Fruit fly (Drosophila melanogaster): ENCODE data around the gene Gbeta5.
A peak's percentile ranks its signal among the peaks of the same experiment; 100 is the strongest.

Gene Gbeta5

DNA sequence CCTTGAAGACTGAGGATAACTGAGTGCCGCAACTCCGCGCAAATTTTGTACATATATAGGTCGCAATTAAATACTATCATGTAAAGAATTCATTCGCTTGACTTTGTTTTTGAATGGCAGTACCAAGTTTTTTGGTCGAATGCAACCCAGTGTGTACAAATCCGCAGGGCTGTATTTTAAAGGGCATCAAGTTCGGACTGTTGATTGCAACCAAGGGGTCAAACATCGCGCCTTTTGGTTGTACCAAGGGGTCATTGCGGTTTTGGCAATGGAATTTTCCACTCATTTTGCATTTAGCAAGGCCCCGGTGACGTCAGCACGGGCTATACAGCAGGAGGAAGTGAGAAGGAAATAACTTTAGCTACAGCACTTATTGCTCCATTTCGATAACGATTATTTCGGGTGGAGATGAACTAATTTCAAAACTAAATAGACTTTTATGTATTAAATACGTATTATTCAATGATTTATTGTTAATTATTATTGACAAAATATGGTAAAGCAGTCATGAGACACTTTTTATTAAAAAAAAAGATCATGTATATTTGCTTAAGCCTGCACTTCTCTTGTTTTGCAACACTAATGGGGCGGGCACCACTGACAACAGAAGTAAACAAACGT is 20.3 kb downstream of the Gbeta5 start, which contains the start of gene CG10958:
TSS of gene CG10958 (plus strand) at position 593 of the 621 bp plus-strand sequence.
- TF ChIP-seq noc (tag; optimal IDR thresholded peaks at IDR 0.05) = peak; percentile 68

- no peak for TF ChIP-seq noc (tag; optimal IDR thresholded peaks at IDR 0.05)
These were observed 22.7 kb downstream of the Gbeta5 start, which contains the start of gene CG2116 for dm6 chrX:8129204-8129997. TSS of gene CG2116 (plus strand) at chrX:8129812.

dm6 chrX:8128133-8128532 is 23.9 kb downstream of the Gbeta5 start:
- TF ChIP-seq noc (tag; optimal IDR thresholded peaks at IDR 0.05) = no peak

- no peak for TF ChIP-seq noc (tag; optimal IDR thresholded peaks at IDR 0.05)
These were observed 25.9 kb downstream of the Gbeta5 start for dm6 chrX:8126149-8126548.

DNA sequence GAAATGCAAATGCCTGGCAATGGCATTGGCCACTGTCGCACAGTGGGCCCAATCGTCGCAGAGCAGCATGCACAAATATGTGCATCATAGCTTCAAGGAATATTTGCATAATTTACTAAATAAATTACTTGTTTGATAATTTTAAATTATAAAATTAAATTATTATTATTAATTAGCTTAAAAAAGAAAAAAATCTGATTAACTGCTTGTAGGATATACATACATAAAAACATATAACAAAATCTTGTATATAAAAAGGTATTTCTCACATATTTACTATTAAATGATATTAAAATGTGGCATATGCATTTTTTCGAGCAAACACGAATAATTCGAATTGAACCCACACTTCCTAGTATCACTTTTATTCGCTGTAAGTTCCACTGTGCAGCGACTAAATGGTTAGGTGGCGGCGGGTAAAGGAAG is 26.8 kb downstream of the Gbeta5 start:
- no peak for TF ChIP-seq noc (tag; optimal IDR thresholded peaks at IDR 0.05)

- no peak for TF ChIP-seq noc (tag; optimal IDR thresholded peaks at IDR 0.05)
These were observed 29.2 kb downstream of the Gbeta5 start for dm6 chrX:8122834-8123233.

dm6 chrX:8120939-8121338 is 31.1 kb downstream of the Gbeta5 start, which contains the start of gene CG2260:
TSS of gene CG2260 (minus strand) at chrX:8121147.
- TF ChIP-seq noc (tag; optimal IDR thresholded peaks at IDR 0.05) = no peak

dm6 chrX:8116813-8117212 is 35.3 kb downstream of the Gbeta5 start, which contains the start of gene CG1575:
TSS of gene CG1575 (plus strand) at chrX:8117012.
- TF ChIP-seq noc (tag; optimal IDR thresholded peaks at IDR 0.05) = no peak

dm6 chrX:8115717-8116311 is 36.3 kb downstream of the Gbeta5 start, which contains the start of gene Gclc:
TSS of gene Gclc (minus strand) at chrX:8116147.
- peak; percentile 17 for TF ChIP-seq noc (tag; optimal IDR thresholded peaks at IDR 0.05)

DNA sequence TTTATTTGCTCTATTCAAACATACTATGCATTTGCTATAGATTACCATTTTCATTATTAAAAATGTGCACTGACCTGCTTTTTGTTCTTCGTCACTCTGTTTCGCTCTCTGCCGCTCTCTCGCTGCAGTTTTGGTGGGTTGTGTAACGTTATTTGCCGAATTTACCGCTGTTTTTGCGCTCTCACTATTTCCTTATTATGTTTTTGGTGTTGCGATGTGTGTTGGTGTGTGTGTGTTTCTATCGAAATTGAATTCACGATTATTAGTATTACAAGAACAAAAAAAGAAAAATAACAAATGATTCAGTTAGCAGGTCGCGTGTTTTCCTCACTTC is 36.8 kb downstream of the Gbeta5 start:
- no peak for TF ChIP-seq noc (tag; optimal IDR thresholded peaks at IDR 0.05)

dm6 chrX:8114476-8115342 is 37.4 kb downstream of the Gbeta5 start:
- peak; percentile 77 for TF ChIP-seq noc (tag; optimal IDR thresholded peaks at IDR 0.05)

- peak; percentile 93 for TF ChIP-seq noc (tag; optimal IDR thresholded peaks at IDR 0.05)
These were observed 38.4 kb downstream of the Gbeta5 start for dm6 chrX:8113386-8114279.

DNA sequence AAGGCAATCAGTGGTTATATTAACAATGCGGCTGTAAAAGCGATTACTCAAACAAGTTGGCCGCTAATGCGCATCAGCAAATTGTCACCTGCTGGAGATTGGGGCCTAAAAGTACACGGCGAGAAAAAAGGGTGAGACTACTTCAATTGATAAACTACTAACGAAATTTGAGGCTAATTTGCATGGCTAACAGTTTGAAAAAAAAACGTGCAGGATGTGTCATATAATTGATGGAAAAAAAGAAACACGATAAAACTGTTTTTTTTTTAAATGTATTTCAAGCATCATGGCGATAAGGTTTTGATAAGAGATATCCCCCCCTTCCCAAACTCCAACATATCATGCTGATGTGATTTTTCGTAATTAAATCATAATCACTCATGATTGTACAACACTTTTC is 39.4 kb downstream of the Gbeta5 start:
- peak; percentile 43 for TF ChIP-seq noc (tag; optimal IDR thresholded peaks at IDR 0.05)

dm6 chrX:8110984-8111383 is 41.1 kb downstream of the Gbeta5 start:
- no peak for TF ChIP-seq noc (tag; optimal IDR thresholded peaks at IDR 0.05)

dm6 chrX:8107936-8108335 is 44.1 kb downstream of the Gbeta5 start:
- no peak for TF ChIP-seq noc (tag; optimal IDR thresholded peaks at IDR 0.05)
